Worm (Caenorhabditis elegans) whole organism, young adult: ENCODE data around the gene F13D12.10.

Experiments used
- ets-4 ChIP-seq: fragments of 200-800 bp; sonication (Bioruptor generic); optimal IDR thresholded peaks from 2 replicates; lab custom pipeline; 2018; ENCODE audit warnings: mild to moderate bottlenecking, missing genetic modification characterization, missing compliant biosample characterization
- madf-10 ChIP-seq: sonication (generic microtip); optimal IDR thresholded peaks from 2 replicates; lab custom pipeline; 2016; ENCODE audit warnings: mild to moderate bottlenecking, missing genetic modification characterization, missing compliant biosample characterization
- pha-4 ChIP-seq: fragments of 150-350 bp; sonication (generic microtip); optimal IDR thresholded peaks from 2 replicates; lab custom pipeline; 2014; ENCODE audit warnings: missing biosample characterization, missing genetic modification reagents, missing genetic modification characterization
- rpc-1 ChIP-seq, 2 experiments: fragments of 150-350 bp in 1 of 2; sonication (generic microtip) in 1 of 2; optimal IDR thresholded peaks; 2 replicates each; lab custom pipeline; 2014 to 2018; ENCODE audit warnings: missing biosample characterization in 1 of 2, missing genetic modification characterization in 1 of 2, missing genetic modification reagents in 1 of 2, missing genotype in 1 of 2
- unc-62 ChIP-seq: fragments of 150-350 bp; optimal IDR thresholded peaks from 2 replicates; lab custom pipeline; 2014; ENCODE audit warnings: missing biosample characterization, missing genetic modification reagents, missing genetic modification characterization

DNA sequence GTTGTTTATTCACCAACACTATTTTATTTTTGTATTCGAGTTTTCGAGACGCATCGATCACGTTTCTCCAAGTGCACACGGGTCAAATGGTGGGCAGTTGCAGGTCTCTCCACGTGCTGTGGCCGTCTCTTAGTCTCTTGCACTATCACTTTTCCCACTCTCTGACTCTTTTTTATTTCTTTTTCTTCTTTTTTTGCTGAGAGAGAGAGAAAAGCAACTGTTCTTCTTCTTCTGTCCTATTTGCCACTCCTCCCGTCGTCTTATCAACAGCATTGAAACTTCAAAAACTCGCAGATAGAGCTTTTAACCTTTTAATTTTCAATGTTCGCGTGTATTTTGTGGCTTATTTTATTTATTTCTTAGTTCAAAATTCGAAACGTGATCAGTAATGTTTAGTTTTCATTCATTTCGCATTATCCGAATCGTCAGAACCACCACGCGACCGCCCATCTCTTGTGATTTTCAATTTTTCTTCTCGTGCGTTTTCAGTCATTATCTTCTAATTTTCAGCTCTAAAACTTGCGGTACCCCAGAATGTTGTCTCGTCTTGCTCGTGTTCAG lies 15.0 kb downstream of the F13D12.10 start, which contains the start of gene alh-8:
- TF ChIP-seq rpc-1 (optimal IDR thresholded peaks at IDR 0.05; lab: Kevin White, UChicago): no peak
- TF ChIP-seq rpc-1 (tag; optimal IDR thresholded peaks at IDR 0.05; lab: Kevin White, UChicago): no peak
- TF ChIP-seq madf-10 (tag; lab: Kevin White, UChicago): peak; percentile 22
- no peak for TF ChIP-seq ets-4 (GFP tag; lab: Kevin White, UChicago)
- TF ChIP-seq pha-4 (tag; lab: Kevin White, UChicago): no peak
- no peak for TF ChIP-seq unc-62 (GFP tag; lab: Kevin White, UChicago)
